Fruit fly (Drosophila melanogaster) whole organism, pupa: ENCODE data around the gene Trf2.

Experiments
- CG12605 ChIP-seq: fragments of 200-800 bp; sonication (Bioruptor generic); IDR thresholded peaks from 2 replicates; pipeline ENCODE4 v1.3.6; 2022; ENCODE audit warnings: missing biosample characterization, missing genetic modification characterization
- CG32121 ChIP-seq: fragments of 200-800 bp; sonication (Bioruptor generic); IDR thresholded peaks from 2 replicates; pipeline ENCODE4 v1.3.6; 2022; ENCODE audit warnings: missing biosample characterization, missing genetic modification characterization
- CG34367 ChIP-seq: fragments of 200-800 bp; sonication (Bioruptor generic); optimal IDR thresholded peaks from 2 replicates; lab custom pipeline; 2018; ENCODE audit warnings: missing biosample characterization, mild to moderate bottlenecking, missing genetic modification characterization
- CG8159 ChIP-seq: fragments of 200-800 bp; sonication (Bioruptor generic); optimal IDR thresholded peaks from 3 replicates; lab custom pipeline; 2018; ENCODE audit warnings: missing biosample characterization, mild to moderate bottlenecking, missing genetic modification characterization, moderate library complexity
- CG9948 ChIP-seq: fragments of 200-800 bp; sonication (Bioruptor generic); optimal IDR thresholded peaks from 2 replicates; lab custom pipeline; 2018; ENCODE audit warnings: missing biosample characterization, mild to moderate bottlenecking, missing genetic modification characterization, moderate library complexity
- Pif1A ChIP-seq: fragments of 200-800 bp; sonication (Bioruptor generic); optimal IDR thresholded peaks from 3 replicates; lab custom pipeline; 2016; ENCODE audit warnings: missing biosample characterization, missing genetic modification characterization
- fd96Ca ChIP-seq: fragments of 200-800 bp; sonication (Bioruptor generic); IDR thresholded peaks from 3 replicates; pipeline ENCODE4 v1.3.6; 2022; ENCODE audit warnings: missing biosample characterization, missing genetic modification characterization
- gl ChIP-seq: fragments of 200-800 bp; sonication (Bioruptor generic); optimal IDR thresholded peaks from 2 replicates; lab custom pipeline; 2018; ENCODE audit warnings: missing biosample characterization, mild to moderate bottlenecking, missing genetic modification characterization
- rn ChIP-seq: fragments of 200-800 bp; sonication (Bioruptor generic); IDR thresholded peaks from 2 replicates; pipeline ENCODE4 v1.3.6; 2022; ENCODE audit warnings: missing biosample characterization, missing genetic modification characterization

DNA sequence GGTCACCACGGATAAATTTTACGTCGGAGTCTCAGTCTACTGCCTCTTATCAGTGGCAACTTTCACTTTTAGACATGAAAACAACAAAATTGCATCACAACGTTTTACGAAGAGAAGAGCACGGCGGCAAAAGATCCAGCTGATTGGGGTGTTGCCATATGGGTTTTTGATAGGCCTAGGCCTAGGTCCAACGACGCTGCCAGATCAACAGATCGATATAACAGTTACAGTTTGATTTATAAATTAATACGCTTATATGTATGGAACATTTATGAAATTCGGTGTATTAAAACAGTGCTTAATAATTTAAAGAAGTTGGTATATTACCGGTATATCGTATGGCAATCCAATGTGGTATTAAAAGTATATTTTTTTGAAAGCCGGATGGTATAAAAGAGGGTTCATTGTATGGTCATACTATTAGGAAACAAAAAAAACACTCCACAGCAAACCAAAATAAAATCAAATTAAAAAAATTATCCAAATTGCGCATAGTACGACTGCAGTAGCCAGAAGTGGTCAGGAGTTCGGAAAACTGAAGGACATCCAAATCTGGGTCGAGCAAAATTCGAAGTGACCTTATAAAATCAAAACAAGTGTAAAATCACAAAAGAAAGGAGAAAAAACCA, 27.7 kb downstream of the Trf2 start, which contains the start of gene CG1440:
- TF ChIP-seq Pif1A (GFP tag; lab: Kevin White, UChicago), result no peak
- peak; percentile 49 for TF ChIP-seq CG34367 (tag; lab: Kevin White, UChicago)
- TF ChIP-seq gl (tag; lab: Kevin White, UChicago), result no peak
- TF ChIP-seq CG9948, result no peak
- 0 out of 3 replicates have a peak, but pooled peaks have one; percentile 23 for TF ChIP-seq fd96Ca (GFP tag; lab: Robert Waterston, UW)
- peak; percentile 11; the same call in 1 of the 2 replicates for TF ChIP-seq CG12605 (GFP tag; lab: Robert Waterston, UW)
- no peak for TF ChIP-seq rn (GFP tag; lab: Robert Waterston, UW)
- TF ChIP-seq CG8159 (tag; lab: Kevin White, UChicago), result no peak
- peak; percentile 30; the same call in 1 of the 2 replicates for TF ChIP-seq CG32121 (GFP tag; lab: Robert Waterston, UW)
